Worm (Caenorhabditis elegans) whole organism, early embryonic: ENCODE data around the gene str-244.
"Not testable (repeated sequence)": the region's sequence is repeated elsewhere in the genome, so short reads cannot be mapped to it uniquely, and the experiment has no call there.

Experiments used
- B0310.2 ChIP-seq: sonication (generic microtip); optimal IDR thresholded peaks from 2 replicates; lab custom pipeline; 2016; ENCODE audit warnings: mild to moderate bottlenecking, missing genetic modification characterization, missing compliant biosample characterization
- F13C5.2 ChIP-seq: sonication (generic microtip); optimal IDR thresholded peaks from 2 replicates; lab custom pipeline; 2017; ENCODE audit warnings: mild to moderate bottlenecking, missing genetic modification characterization, inconsistent platforms, missing compliant biosample characterization
- aly-1 ChIP-seq: sonication (generic microtip); optimal IDR thresholded peaks from 2 replicates; lab custom pipeline; 2016; ENCODE audit warnings: missing genetic modification characterization, missing compliant biosample characterization
- ama-1 ChIP-seq: fragments of 150-350 bp; optimal IDR thresholded peaks from 2 replicates; lab custom pipeline; 2014
- ceh-13 ChIP-seq: fragments of 200-800 bp; sonication (Bioruptor generic); optimal IDR thresholded peaks from 2 replicates; lab custom pipeline; 2018; ENCODE audit warnings: mild to moderate bottlenecking, missing genetic modification characterization, missing compliant biosample characterization
- ceh-36 ChIP-seq: sonication (generic microtip); optimal IDR thresholded peaks from 2 replicates; lab custom pipeline; 2016; ENCODE audit warnings: missing genetic modification characterization, inconsistent platforms, missing compliant biosample characterization
- ets-7 ChIP-seq: sonication (generic microtip); optimal IDR thresholded peaks from 2 replicates; lab custom pipeline; 2016; ENCODE audit warnings: missing genotype, missing genetic modification characterization, missing compliant biosample characterization
- flt-1 ChIP-seq: fragments of 200-800 bp; sonication (Bioruptor generic); IDR thresholded peaks from 2 replicates; pipeline ENCODE4 v1.3.6; 2022; ENCODE audit warnings: missing genetic modification characterization, missing compliant biosample characterization
- hmbx-1 ChIP-seq: sonication (generic microtip); optimal IDR thresholded peaks from 2 replicates; lab custom pipeline; 2016; ENCODE audit warnings: mild to moderate bottlenecking, missing genetic modification characterization, missing compliant biosample characterization
- hmg-4 ChIP-seq: fragments of 200-800 bp; sonication (Bioruptor generic); optimal IDR thresholded peaks from 2 replicates; lab custom pipeline; 2018; ENCODE audit warnings: mild to moderate bottlenecking, missing genetic modification characterization, missing compliant biosample characterization
- hnd-1 ChIP-seq: sonication (generic microtip); optimal IDR thresholded peaks from 2 replicates; lab custom pipeline; 2016; ENCODE audit warnings: missing genetic modification characterization, missing compliant biosample characterization
- pes-1 ChIP-seq: fragments of 200-800 bp; sonication (Bioruptor generic); IDR thresholded peaks from 2 replicates; pipeline ENCODE4 v1.3.6; 2022; ENCODE audit warnings: missing genetic modification reagents, missing genetic modification characterization, missing compliant biosample characterization
- scrt-1 ChIP-seq: fragments of 200-800 bp; sonication (Bioruptor generic); IDR thresholded peaks from 2 replicates; pipeline ENCODE4 v1.3.6; 2022; ENCODE audit warnings: missing genetic modification characterization, missing compliant biosample characterization
- sea-1 ChIP-seq: fragments of 200-800 bp; sonication (Bioruptor generic); conservative IDR thresholded peaks from 2 replicates; pipeline ENCODE4 v1.3.6; 2022; ENCODE audit warnings: missing genetic modification characterization, missing compliant biosample characterization
- tbx-11 ChIP-seq: fragments of 200-800 bp; sonication (Bioruptor generic); IDR thresholded peaks from 2 replicates; pipeline ENCODE4 v1.3.6; 2022; ENCODE audit warnings: missing genetic modification characterization, missing compliant biosample characterization
- tbx-37 ChIP-seq: fragments of 200-800 bp; sonication (Bioruptor generic); conservative IDR thresholded peaks from 2 replicates; pipeline ENCODE4 v1.3.6; 2022; ENCODE audit warnings: missing genetic modification reagents, missing genetic modification characterization, missing compliant biosample characterization
- tra-4 ChIP-seq: sonication (generic microtip); optimal IDR thresholded peaks from 2 replicates; lab custom pipeline; 2017; ENCODE audit warnings: missing genetic modification characterization, missing compliant biosample characterization

Gene str-244

ce11 chrV:3086260-3086659 is 27.4 kb upstream of the str-244 start, which contains the start of gene srt-8:
srt-8 (plus strand) TSS chrV:3086560.
- TF ChIP-seq pes-1 (GFP tag; lab: Robert Waterston, UW): no peak
- TF ChIP-seq ceh-13 (GFP tag; lab: Kevin White, UChicago): no peak
- no peak for TF ChIP-seq ets-7 (tag; lab: Kevin White, UChicago)
- TF ChIP-seq ama-1: no peak
- no peak for TF ChIP-seq F13C5.2 (tag; lab: Kevin White, UChicago)
- TF ChIP-seq flt-1 (GFP tag; lab: Robert Waterston, UW): no peak
- TF ChIP-seq hmg-4 (GFP tag; lab: Kevin White, UChicago): no peak
- TF ChIP-seq scrt-1 (GFP tag; lab: Robert Waterston, UW): no peak
- TF ChIP-seq aly-1: no peak
- TF ChIP-seq tbx-37: no peak

- no peak for TF ChIP-seq B0310.2 (tag; lab: Kevin White, UChicago)
- no peak for TF ChIP-seq sea-1 (GFP tag; lab: Robert Waterston, UW)
- no peak for TF ChIP-seq tbx-11 (GFP tag; lab: Robert Waterston, UW)
- no peak for TF ChIP-seq hmbx-1 (tag; lab: Kevin White, UChicago)
- TF ChIP-seq hnd-1: no peak
- TF ChIP-seq pes-1 (GFP tag; lab: Robert Waterston, UW): no peak
- TF ChIP-seq flt-1 (GFP tag; lab: Robert Waterston, UW): no peak
- no peak for TF ChIP-seq hmg-4 (GFP tag; lab: Kevin White, UChicago)
- TF ChIP-seq ama-1: no peak
- TF ChIP-seq F13C5.2 (tag; lab: Kevin White, UChicago): no peak
Observed at ce11 chrV:3081471-3081870, 22.6 kb upstream of the str-244 start, which contains the start of gene srt-7. srt-7 (plus strand) TSS chrV:3081771.

- TF ChIP-seq tbx-37 (no peak), tbx-11 (GFP tag; lab: Robert Waterston, UW) (no peak), hnd-1 (no peak), aly-1 (no peak), ama-1 (no peak), ets-7 (tag; lab: Kevin White, UChicago) (no peak), hmbx-1 (tag; lab: Kevin White, UChicago) (no peak), ceh-36 (tag; lab: Kevin White, UChicago) (no peak), tra-4 (tag; lab: Kevin White, UChicago) (no peak)
Observed at ce11 chrV:3080792-3081191, 21.9 kb upstream of the str-244 start, which contains the start of gene srt-5. srt-5 (minus strand) TSS chrV:3080892.

ce11 chrV:3071548-3071947 is 12.7 kb upstream of the str-244 start, which contains the start of gene C50H11.13:
C50H11.13 (minus strand) TSS chrV:3071648.
- TF ChIP-seq tbx-37 (no peak), F13C5.2 (tag; lab: Kevin White, UChicago) (no peak), pes-1 (GFP tag; lab: Robert Waterston, UW) (no peak), hmbx-1 (tag; lab: Kevin White, UChicago) (no peak), flt-1 (GFP tag; lab: Robert Waterston, UW) (no peak), B0310.2 (tag; lab: Kevin White, UChicago) (no peak), tbx-11 (GFP tag; lab: Robert Waterston, UW) (no peak), ceh-36 (tag; lab: Kevin White, UChicago) (no peak)

ce11 chrV:3069101-3069500 is 10.2 kb upstream of the str-244 start, which contains the start of gene str-40:
str-40 (minus strand) TSS chrV:3069201.
- TF ChIP-seq tbx-37: no peak
- TF ChIP-seq F13C5.2 (tag; lab: Kevin White, UChicago): no peak
- TF ChIP-seq flt-1 (GFP tag; lab: Robert Waterston, UW): no peak
- TF ChIP-seq tbx-11 (GFP tag; lab: Robert Waterston, UW): no peak
- TF ChIP-seq scrt-1 (GFP tag; lab: Robert Waterston, UW): no peak
- TF ChIP-seq hnd-1: no peak
- no peak for TF ChIP-seq ceh-13 (GFP tag; lab: Kevin White, UChicago)
- TF ChIP-seq ceh-36 (tag; lab: Kevin White, UChicago): no peak
- TF ChIP-seq ama-1: no peak
- TF ChIP-seq pes-1 (GFP tag; lab: Robert Waterston, UW): no peak
- no peak for TF ChIP-seq ets-7 (tag; lab: Kevin White, UChicago)
- TF ChIP-seq aly-1: no peak

ce11 chrV:3065928-3066327 is 7.0 kb upstream of the str-244 start, which contains the start of gene srh-185:
srh-185 (plus strand) TSS chrV:3066228.
- TF ChIP-seq B0310.2 (tag; lab: Kevin White, UChicago): no peak
- no peak for TF ChIP-seq scrt-1 (GFP tag; lab: Robert Waterston, UW)
- TF ChIP-seq tbx-11 (GFP tag; lab: Robert Waterston, UW): no peak
- TF ChIP-seq ama-1: no peak
- TF ChIP-seq flt-1 (GFP tag; lab: Robert Waterston, UW): no peak
- no peak for TF ChIP-seq sea-1 (GFP tag; lab: Robert Waterston, UW)
- TF ChIP-seq pes-1 (GFP tag; lab: Robert Waterston, UW): no peak
- TF ChIP-seq hnd-1: no peak
- TF ChIP-seq aly-1: no peak
- TF ChIP-seq ceh-13 (GFP tag; lab: Kevin White, UChicago): no peak
- TF ChIP-seq tra-4 (tag; lab: Kevin White, UChicago): no peak
- no peak for TF ChIP-seq F13C5.2 (tag; lab: Kevin White, UChicago)
- TF ChIP-seq hmg-4 (GFP tag; lab: Kevin White, UChicago): no peak
- TF ChIP-seq ceh-36 (tag; lab: Kevin White, UChicago): no peak
- TF ChIP-seq ets-7 (tag; lab: Kevin White, UChicago): no peak
- TF ChIP-seq tbx-37: no peak
- no peak for TF ChIP-seq hmbx-1 (tag; lab: Kevin White, UChicago)

- not testable (repeated sequence) for TF ChIP-seq tbx-37; hnd-1; ets-7 (tag; lab: Kevin White, UChicago)
Observed at ce11 chrV:3064418-3064817, 5.5 kb upstream of the str-244 start, which contains the start of gene srt-16. srt-16 (minus strand) TSS chrV:3064518.

ce11 chrV:3062078-3062477 is 3.2 kb upstream of the str-244 start, which contains the start of gene srt-15:
srt-15 (minus strand) TSS chrV:3062178.
- TF ChIP-seq B0310.2 (tag; lab: Kevin White, UChicago) (no peak), tbx-11 (GFP tag; lab: Robert Waterston, UW) (no peak), hnd-1 (no peak), ets-7 (tag; lab: Kevin White, UChicago) (no peak), aly-1 (no peak), sea-1 (GFP tag; lab: Robert Waterston, UW) (no peak), hmbx-1 (tag; lab: Kevin White, UChicago) (no peak), tbx-37 (no peak), ama-1 (no peak), hmg-4 (GFP tag; lab: Kevin White, UChicago) (no peak), tra-4 (tag; lab: Kevin White, UChicago) (no peak), ceh-36 (tag; lab: Kevin White, UChicago) (no peak), F13C5.2 (tag; lab: Kevin White, UChicago) (no peak), pes-1 (GFP tag; lab: Robert Waterston, UW) (no peak), scrt-1 (GFP tag; lab: Robert Waterston, UW) (no peak), ceh-13 (GFP tag; lab: Kevin White, UChicago) (no peak), flt-1 (GFP tag; lab: Robert Waterston, UW) (no peak)
